Worm (Caenorhabditis elegans) whole organism, late embryonic: ENCODE measurements around the gene K02C4.5.

Experiments
- C08G9.2 ChIP-seq: sonication (generic microtip); optimal IDR thresholded peaks from 2 replicates; lab custom pipeline; 2016; ENCODE audit warnings: mild to moderate bottlenecking, missing genetic modification characterization, moderate library complexity, missing compliant biosample characterization
- F13H6.1 ChIP-seq: sonication (generic microtip); optimal IDR thresholded peaks from 2 replicates; lab custom pipeline; 2016; ENCODE audit warnings: missing genetic modification characterization, missing compliant biosample characterization
- K02D7.2 ChIP-seq: sonication (generic microtip); optimal IDR thresholded peaks from 2 replicates; lab custom pipeline; 2017; ENCODE audit warnings: mild to moderate bottlenecking, missing genetic modification characterization, missing compliant biosample characterization
- K09A11.1 ChIP-seq: sonication (generic microtip); optimal IDR thresholded peaks from 2 replicates; lab custom pipeline; 2017; ENCODE audit warnings: antibody characterized with exemption, mild to moderate bottlenecking, missing genetic modification characterization, missing compliant biosample characterization; ENCODE audit not compliant: insufficient read depth
- T23F11.4 ChIP-seq: fragments of 200-800 bp; sonication (Bioruptor generic); optimal IDR thresholded peaks from 2 replicates; lab custom pipeline; 2018; ENCODE audit warnings: mild to moderate bottlenecking, missing genetic modification characterization, missing compliant biosample characterization
- Y22D7AL.16 ChIP-seq: sonication (generic microtip); optimal IDR thresholded peaks from 2 replicates; lab custom pipeline; 2016; ENCODE audit warnings: missing genetic modification characterization, missing compliant biosample characterization
- ahr-1 ChIP-seq: sonication (generic microtip); optimal IDR thresholded peaks from 2 replicates; lab custom pipeline; 2016; ENCODE audit warnings: missing genetic modification characterization, missing compliant biosample characterization
- ama-1 ChIP-seq: fragments of 150-350 bp; optimal IDR thresholded peaks from 2 replicates; lab custom pipeline; 2014
- ceh-14 ChIP-seq: sonication (generic microtip); optimal IDR thresholded peaks from 2 replicates; lab custom pipeline; 2016; ENCODE audit warnings: missing genotype, missing genetic modification characterization, missing compliant biosample characterization
- ceh-18 ChIP-seq: sonication (generic microtip); optimal IDR thresholded peaks from 2 replicates; lab custom pipeline; 2016; ENCODE audit warnings: missing genetic modification characterization, missing compliant biosample characterization
- ceh-19 ChIP-seq: fragments of 200-800 bp; sonication (Bioruptor generic); optimal IDR thresholded peaks from 2 replicates; lab custom pipeline; 2018; ENCODE audit warnings: mild to moderate bottlenecking, missing genetic modification characterization, missing compliant biosample characterization
- ceh-2 ChIP-seq: sonication (generic microtip); optimal IDR thresholded peaks from 2 replicates; lab custom pipeline; 2016; ENCODE audit warnings: missing genotype, missing genetic modification characterization, missing compliant biosample characterization
- ceh-24 ChIP-seq: sonication (generic microtip); optimal IDR thresholded peaks from 2 replicates; lab custom pipeline; 2016; ENCODE audit warnings: mild to moderate bottlenecking, missing genetic modification characterization, missing compliant biosample characterization
- ceh-31 ChIP-seq: sonication (generic microtip); optimal IDR thresholded peaks from 2 replicates; lab custom pipeline; 2016; ENCODE audit warnings: missing genetic modification characterization, missing compliant biosample characterization
- ceh-34 ChIP-seq: sonication (generic microtip); optimal IDR thresholded peaks from 2 replicates; lab custom pipeline; 2016; ENCODE audit warnings: mild to moderate bottlenecking, missing genetic modification characterization, missing compliant biosample characterization
- ceh-45 ChIP-seq: fragments of 200-800 bp; sonication (Bioruptor generic); IDR thresholded peaks from 2 replicates; pipeline ENCODE4 v1.3.6; 2022; ENCODE audit warnings: missing genetic modification reagents, missing genetic modification characterization, missing compliant biosample characterization
- ceh-48 ChIP-seq: sonication (generic microtip); optimal IDR thresholded peaks from 2 replicates; lab custom pipeline; 2016; ENCODE audit warnings: missing genetic modification characterization, inconsistent platforms, missing compliant biosample characterization
- ceh-9 ChIP-seq: sonication (generic microtip); optimal IDR thresholded peaks from 2 replicates; lab custom pipeline; 2016; ENCODE audit warnings: mild to moderate bottlenecking, missing genetic modification characterization, inconsistent platforms, missing compliant biosample characterization
- dmd-4 ChIP-seq: sonication (generic microtip); optimal IDR thresholded peaks from 2 replicates; lab custom pipeline; 2016; ENCODE audit warnings: borderline replicate concordance, missing genetic modification characterization, missing compliant biosample characterization
- dve-1 ChIP-seq: sonication (generic microtip); optimal IDR thresholded peaks from 2 replicates; lab custom pipeline; 2017; ENCODE audit warnings: antibody characterized with exemption, mild to moderate bottlenecking, missing genetic modification characterization, missing compliant biosample characterization
- elt-2 ChIP-seq: sonication (generic microtip); optimal IDR thresholded peaks from 2 replicates; lab custom pipeline; 2016; ENCODE audit warnings: missing genetic modification reagents, missing genetic modification characterization, missing compliant biosample characterization
- eyg-1 ChIP-seq: sonication (generic microtip); optimal IDR thresholded peaks from 2 replicates; lab custom pipeline; 2016; ENCODE audit warnings: missing genotype, missing genetic modification characterization, missing compliant biosample characterization
- fax-1 ChIP-seq: sonication (generic microtip); optimal IDR thresholded peaks from 2 replicates; lab custom pipeline; 2016; ENCODE audit warnings: missing genotype, missing genetic modification characterization, missing compliant biosample characterization
- fkh-10 ChIP-seq: fragments of 150-350 bp; optimal IDR thresholded peaks from 2 replicates; lab custom pipeline; 2014; ENCODE audit warnings: missing biosample characterization, missing genetic modification reagents, missing genetic modification characterization
- fkh-6 ChIP-seq: sonication (generic microtip); optimal IDR thresholded peaks from 2 replicates; lab custom pipeline; 2016; ENCODE audit warnings: missing genetic modification characterization, missing compliant biosample characterization
- gmeb-2 ChIP-seq: sonication (generic microtip); optimal IDR thresholded peaks from 2 replicates; lab custom pipeline; 2016; ENCODE audit warnings: missing genetic modification characterization, inconsistent platforms, missing compliant biosample characterization
- hlh-13 ChIP-seq: fragments of 200-800 bp; sonication (Bioruptor generic); optimal IDR thresholded peaks from 2 replicates; lab custom pipeline; 2018; ENCODE audit warnings: mild to moderate bottlenecking, missing genetic modification characterization, missing compliant biosample characterization
- hlh-30 ChIP-seq: sonication (generic microtip); optimal IDR thresholded peaks from 2 replicates; lab custom pipeline; 2017; ENCODE audit warnings: antibody characterized with exemption, missing genetic modification characterization, missing compliant biosample characterization; ENCODE audit not compliant: insufficient read depth
- hlh-8 ChIP-seq: sonication (generic microtip); optimal IDR thresholded peaks from 2 replicates; lab custom pipeline; 2016; ENCODE audit warnings: missing genotype, missing genetic modification characterization, missing compliant biosample characterization
- lin-11 ChIP-seq: fragments of 200-800 bp; sonication (Bioruptor generic); optimal IDR thresholded peaks from 2 replicates; lab custom pipeline; 2018; ENCODE audit warnings: mild to moderate bottlenecking, missing genetic modification characterization, missing compliant biosample characterization
- madf-2 ChIP-seq: sonication (generic microtip); optimal IDR thresholded peaks from 2 replicates; lab custom pipeline; 2017; ENCODE audit warnings: missing genetic modification characterization, missing compliant biosample characterization
- npax-4 ChIP-seq: sonication (generic microtip); optimal IDR thresholded peaks from 2 replicates; lab custom pipeline; 2016; ENCODE audit warnings: missing genetic modification characterization, missing compliant biosample characterization
- pax-1 ChIP-seq: fragments of 150-350 bp; optimal IDR thresholded peaks from 2 replicates; lab custom pipeline; 2014; ENCODE audit warnings: missing biosample characterization, missing genetic modification characterization
- pha-2 ChIP-seq: sonication (generic microtip); optimal IDR thresholded peaks from 2 replicates; lab custom pipeline; 2017; ENCODE audit warnings: mild to moderate bottlenecking, missing genetic modification characterization, missing compliant biosample characterization
- pha-4 ChIP-seq: fragments of 150-350 bp; optimal IDR thresholded peaks from 2 replicates; lab custom pipeline; 2018; ENCODE audit warnings: missing biosample characterization, missing genetic modification reagents, missing genetic modification characterization
- ref-2 ChIP-seq: sonication (generic microtip); optimal IDR thresholded peaks from 2 replicates; lab custom pipeline; 2016; ENCODE audit warnings: missing genetic modification characterization, missing compliant biosample characterization
- rnt-1 ChIP-seq: sonication (generic microtip); optimal IDR thresholded peaks from 2 replicates; lab custom pipeline; 2016; ENCODE audit warnings: missing genetic modification characterization, missing compliant biosample characterization
- sox-4 ChIP-seq: sonication (generic microtip); optimal IDR thresholded peaks from 2 replicates; lab custom pipeline; 2017; ENCODE audit warnings: mild to moderate bottlenecking, missing genetic modification characterization, inconsistent platforms, missing compliant biosample characterization
- syd-9 ChIP-seq: sonication (generic microtip); optimal IDR thresholded peaks from 2 replicates; lab custom pipeline; 2016; ENCODE audit warnings: mild to moderate bottlenecking, missing genetic modification characterization, moderate library complexity, missing compliant biosample characterization
- tbx-2 ChIP-seq: sonication (generic microtip); optimal IDR thresholded peaks from 2 replicates; lab custom pipeline; 2016; ENCODE audit warnings: missing genetic modification characterization, missing compliant biosample characterization
- tbx-7 ChIP-seq: sonication (generic microtip); optimal IDR thresholded peaks from 2 replicates; lab custom pipeline; 2016; ENCODE audit warnings: missing genotype, missing genetic modification characterization, missing compliant biosample characterization
- unc-3 ChIP-seq, 2 experiments: fragments of 200-800 bp in 1 of 2; sonication (Bioruptor generic) in 1 of 2; sonication (generic microtip) in 1 of 2; conservative IDR thresholded peaks in 1 of 2; optimal IDR thresholded peaks in 1 of 2; 2 replicates each; pipeline versions ENCODE4 v1.3.6 to Lab custom; 2016 to 2022; ENCODE audit warnings: missing compliant biosample characterization in 2 of 2, missing genetic modification characterization in 2 of 2, missing genetic modification reagents in 1 of 2
- unc-42 ChIP-seq: sonication (generic microtip); optimal IDR thresholded peaks from 2 replicates; lab custom pipeline; 2016; ENCODE audit warnings: missing genotype, missing genetic modification characterization, missing compliant biosample characterization
- unc-55 ChIP-seq: sonication (generic microtip); optimal IDR thresholded peaks from 2 replicates; lab custom pipeline; 2017; ENCODE audit warnings: missing biosample characterization, missing genetic modification reagents, missing genetic modification characterization
- unc-86 ChIP-seq: sonication (generic microtip); optimal IDR thresholded peaks from 2 replicates; lab custom pipeline; 2016; ENCODE audit warnings: missing genetic modification characterization, missing compliant biosample characterization
- zip-5 ChIP-seq: sonication (generic microtip); optimal IDR thresholded peaks from 2 replicates; lab custom pipeline; 2016; ENCODE audit warnings: missing genetic modification characterization, missing compliant biosample characterization

The K02C4.5 gene

DNA sequence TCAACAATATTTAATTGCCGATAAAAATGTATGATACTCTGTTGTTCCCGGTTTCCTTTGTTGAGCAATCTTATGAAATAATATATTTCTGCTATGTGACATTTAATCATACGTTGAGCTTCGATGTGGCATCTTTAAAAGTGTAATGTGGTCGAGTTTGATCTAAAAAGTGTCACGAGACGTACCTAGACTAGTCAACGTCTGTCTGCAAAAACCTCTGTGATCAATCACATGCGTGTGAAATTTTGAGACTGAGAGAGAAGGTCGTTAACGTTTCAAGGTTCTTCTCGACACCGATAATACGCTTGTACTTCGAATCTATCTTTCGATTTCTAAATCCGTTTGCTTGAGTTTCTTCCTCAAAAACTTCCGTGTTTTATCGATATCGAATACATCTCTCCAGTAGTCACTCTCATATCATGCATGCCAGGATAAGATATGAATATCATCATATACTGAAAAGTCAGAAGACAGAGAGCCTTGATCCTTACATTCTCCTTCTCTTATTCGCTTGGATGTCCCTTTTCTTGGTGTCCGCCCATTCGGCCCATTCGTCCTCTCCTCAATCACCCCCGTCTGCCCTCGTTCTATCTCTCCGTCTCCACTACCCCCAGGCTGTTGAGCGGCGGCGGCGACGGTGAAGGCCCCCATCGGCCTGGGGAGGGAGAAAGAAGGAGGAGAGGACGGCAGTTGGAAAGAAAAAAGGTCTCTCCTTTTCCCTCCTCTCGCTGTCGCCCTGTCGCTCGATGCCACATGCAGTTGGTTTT lies 50.2 kb downstream of the K02C4.5 start (continued):
- peak; percentile 10 for TF ChIP-seq hlh-30 (tag; lab: Kevin White, UChicago)
- TF ChIP-seq C08G9.2: peak; percentile 31
- TF ChIP-seq K09A11.1 (tag; lab: Kevin White, UChicago): no peak
- TF ChIP-seq pha-4: no peak
- no peak for TF ChIP-seq npax-4 (tag; lab: Kevin White, UChicago)
- TF ChIP-seq K02D7.2 (tag; lab: Kevin White, UChicago): no peak
- TF ChIP-seq ceh-31: peak; percentile 66
- TF ChIP-seq ceh-9 (tag; lab: Kevin White, UChicago): no peak
- TF ChIP-seq ceh-18: peak; percentile 58
- TF ChIP-seq ceh-14 (tag; lab: Kevin White, UChicago): peak; percentile 30
- no peak for TF ChIP-seq dve-1 (tag; lab: Kevin White, UChicago)
- peak; percentile 1 for TF ChIP-seq unc-42 (tag; lab: Kevin White, UChicago)
- TF ChIP-seq ref-2 (tag; lab: Kevin White, UChicago): peak; percentile 45
- TF ChIP-seq fkh-10: no peak
- peak; percentile 70 for TF ChIP-seq syd-9 (tag; lab: Kevin White, UChicago)
- TF ChIP-seq unc-55: no peak
- no peak for TF ChIP-seq elt-2
- no peak for TF ChIP-seq ceh-2 (tag; lab: Kevin White, UChicago)
- TF ChIP-seq ceh-19 (GFP tag; lab: Kevin White, UChicago): no peak
- no peak for TF ChIP-seq tbx-7
- no peak for TF ChIP-seq ceh-24 (tag; lab: Kevin White, UChicago)
- no peak for TF ChIP-seq dmd-4
- no peak for TF ChIP-seq ama-1 (lab: Kevin White, UChicago)
- TF ChIP-seq F13H6.1 (tag; lab: Kevin White, UChicago): peak; percentile 19
- peak; percentile 40 for TF ChIP-seq tbx-2 (tag; lab: Kevin White, UChicago)
- no peak for TF ChIP-seq pax-1
- TF ChIP-seq madf-2 (tag; lab: Kevin White, UChicago): no peak
- peak; percentile 63 for TF ChIP-seq sox-4 (tag; lab: Kevin White, UChicago)
- TF ChIP-seq fax-1 (tag; lab: Kevin White, UChicago): no peak
- TF ChIP-seq unc-3 (GFP tag; conservative IDR thresholded peaks at IDR 0.05; lab: Robert Waterston, UW): no peak
- TF ChIP-seq unc-3 (tag; optimal IDR thresholded peaks at IDR 0.05; lab: Kevin White, UChicago): no peak
- TF ChIP-seq unc-86 (tag; lab: Kevin White, UChicago): no peak
- peak; percentile 33 for TF ChIP-seq lin-11 (tag; lab: Kevin White, UChicago)
- peak; percentile 16 for TF ChIP-seq ceh-48
- peak; percentile 63 for TF ChIP-seq ceh-34 (tag; lab: Kevin White, UChicago)
- no peak for TF ChIP-seq eyg-1 (tag; lab: Kevin White, UChicago)
- TF ChIP-seq rnt-1 (tag; lab: Kevin White, UChicago): peak; percentile 25
- no peak for TF ChIP-seq ahr-1 (tag; lab: Kevin White, UChicago)
- TF ChIP-seq zip-5: no peak
- peak; percentile 49; the same call in 1 of the 2 replicates for TF ChIP-seq ceh-45 (GFP tag; lab: Robert Waterston, UW)

DNA sequence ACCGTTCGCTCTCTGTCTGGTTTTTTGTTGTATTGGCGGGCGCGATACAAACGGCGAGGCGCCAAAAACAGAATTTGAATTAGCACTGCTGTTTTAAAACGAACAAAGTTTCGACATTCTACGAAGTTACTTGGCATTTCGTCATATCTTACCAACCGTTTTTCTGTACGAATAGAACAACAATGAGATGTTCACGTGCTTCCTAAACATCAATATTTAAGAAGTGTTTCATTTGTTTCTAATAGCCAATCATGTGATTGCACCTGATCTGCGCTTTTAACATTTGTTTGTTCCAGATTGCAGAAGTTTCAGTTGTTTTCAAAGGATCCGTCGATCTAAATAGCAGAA lies 50.8 kb downstream of the K02C4.5 start:
- TF ChIP-seq sox-4 (tag; lab: Kevin White, UChicago) (no peak), hlh-13 (no peak), tbx-7 (no peak), unc-86 (tag; lab: Kevin White, UChicago) (no peak), fkh-6 (tag; lab: Kevin White, UChicago) (no peak), madf-2 (tag; lab: Kevin White, UChicago) (no peak), pha-2 (tag; lab: Kevin White, UChicago) (no peak), T23F11.4 (GFP tag; lab: Kevin White, UChicago) (no peak), gmeb-2 (tag; lab: Kevin White, UChicago) (no peak), dve-1 (tag; lab: Kevin White, UChicago) (no peak), hlh-8 (tag; lab: Kevin White, UChicago) (no peak), elt-2 (no peak), Y22D7AL.16 (tag; lab: Kevin White, UChicago) (no peak), ref-2 (tag; lab: Kevin White, UChicago) (no peak), ceh-9 (tag; lab: Kevin White, UChicago) (no peak)
